Worm (Caenorhabditis elegans) whole organism, young adult: ENCODE data around the gene H01G02.3.

Source experiments
- ZK185.1 ChIP-seq: sonication (generic microtip); optimal IDR thresholded peaks from 2 replicates; lab custom pipeline; 2016; ENCODE audit warnings: mild to moderate bottlenecking, missing genetic modification characterization, missing compliant biosample characterization; ENCODE audit not compliant: poor library complexity, severe bottlenecking
- attf-3 ChIP-seq: fragments of 200-800 bp; sonication (Bioruptor generic); conservative IDR thresholded peaks from 2 replicates; pipeline ENCODE4 v1.3.6; 2022; ENCODE audit warnings: missing genetic modification reagents, missing genetic modification characterization, missing compliant biosample characterization
- dpff-1 ChIP-seq: sonication (generic microtip); optimal IDR thresholded peaks from 2 replicates; lab custom pipeline; 2017; ENCODE audit warnings: mild to moderate bottlenecking, missing genetic modification characterization, missing compliant biosample characterization
- him-1 ChIP-seq: sonication (generic microtip); optimal IDR thresholded peaks from 2 replicates; lab custom pipeline; 2016; ENCODE audit warnings: missing genotype, missing genetic modification reagents, missing genetic modification characterization, missing compliant biosample characterization
- hrde-1 ChIP-seq: sonication (generic microtip); optimal IDR thresholded peaks from 2 replicates; lab custom pipeline; 2016; ENCODE audit warnings: missing genetic modification characterization, mild to moderate bottlenecking, missing compliant biosample characterization, moderate library complexity, missing genotype, missing genetic modification reagents, borderline replicate concordance
- madf-10 ChIP-seq: sonication (generic microtip); optimal IDR thresholded peaks from 2 replicates; lab custom pipeline; 2016; ENCODE audit warnings: mild to moderate bottlenecking, missing genetic modification characterization, missing compliant biosample characterization
- mxl-1 ChIP-seq: sonication (generic microtip); optimal IDR thresholded peaks from 2 replicates; lab custom pipeline; 2016; ENCODE audit warnings: missing genetic modification characterization, missing compliant biosample characterization
- pha-4 ChIP-seq: fragments of 150-350 bp; sonication (generic microtip); optimal IDR thresholded peaks from 2 replicates; lab custom pipeline; 2014; ENCODE audit warnings: missing biosample characterization, missing genetic modification reagents, missing genetic modification characterization

DNA sequence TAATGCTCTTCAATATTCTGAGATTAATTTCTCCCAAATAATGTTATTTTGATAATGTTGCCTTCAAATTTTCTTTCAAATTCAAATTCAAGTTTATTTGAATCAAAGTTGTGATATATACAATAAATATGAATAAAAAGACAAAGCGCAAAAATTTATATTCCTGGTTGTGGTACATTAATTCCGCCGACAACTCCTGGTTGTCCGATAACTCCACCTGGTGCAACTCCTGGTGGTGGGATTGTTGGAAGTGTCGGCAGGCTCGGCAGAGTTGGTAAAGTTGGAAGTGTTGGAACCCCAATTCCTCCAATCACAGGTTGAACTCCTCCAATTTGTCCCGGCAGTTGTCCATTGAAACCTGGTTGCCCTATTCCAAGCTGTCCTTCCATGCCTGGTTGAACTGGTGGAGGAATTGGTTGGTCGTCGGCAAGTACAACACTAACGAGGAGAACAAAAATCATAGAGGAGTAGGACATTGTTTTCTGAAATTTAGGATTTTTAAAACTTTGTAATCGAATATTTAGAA lies 54.2 kb downstream of the H01G02.3 start, which contains the start of gene K01A6.7:
- TF ChIP-seq madf-10 (tag; lab: Kevin White, UChicago): no peak
- TF ChIP-seq dpff-1: no peak
- TF ChIP-seq mxl-1 (tag; lab: Kevin White, UChicago): no peak
- no peak for TF ChIP-seq attf-3 (GFP tag; lab: Robert Waterston, UW)
- TF ChIP-seq hrde-1 (tag; lab: Kevin White, UChicago): no peak
- no peak for TF ChIP-seq ZK185.1 (tag; lab: Kevin White, UChicago)
- TF ChIP-seq him-1 (tag; lab: Kevin White, UChicago): no peak
- TF ChIP-seq pha-4 (tag; lab: Kevin White, UChicago): no peak
